Fruit fly (Drosophila melanogaster) whole organism, embryonic: ENCODE results near the gene CG1635.

Source experiments
- BEAF-32 ChIP-seq: fragments of 200-800 bp; sonication (Bioruptor generic); optimal IDR thresholded peaks from 3 replicates; lab custom pipeline; 2017; ENCODE audit warnings: missing biosample characterization, missing genetic modification characterization, mild to moderate bottlenecking, moderate library complexity, missing genetic modification reagents
- Blimp-1 ChIP-seq: fragments of 200-800 bp; sonication (Bioruptor generic); optimal IDR thresholded peaks from 3 replicates; lab custom pipeline; 2018; ENCODE audit warnings: missing biosample characterization, missing genetic modification characterization, mild to moderate bottlenecking, moderate library complexity, missing genetic modification reagents
- CG10321 ChIP-seq: fragments of 200-800 bp; sonication (Bioruptor generic); IDR thresholded peaks from 2 replicates; pipeline ENCODE4 v1.3.6; 2022; ENCODE audit warnings: missing biosample characterization, missing genetic modification characterization
- CG10366 ChIP-seq: fragments of 200-800 bp; sonication (Bioruptor generic); IDR thresholded peaks from 2 replicates; pipeline ENCODE4 v1.3.6; 2022; ENCODE audit warnings: missing biosample characterization, missing genetic modification characterization
- CG11456 ChIP-seq: fragments of 200-800 bp; sonication (Bioruptor generic); IDR thresholded peaks from 3 replicates; pipeline ENCODE4 v1.3.6; 2022; ENCODE audit warnings: missing biosample characterization, missing genetic modification characterization
- CG13123 ChIP-seq: fragments of 200-800 bp; sonication (Bioruptor generic); optimal IDR thresholded peaks from 2 replicates; lab custom pipeline; 2016; ENCODE audit warnings: missing biosample characterization, missing genetic modification characterization
- CG14014 ChIP-seq: fragments of 200-800 bp; sonication (Bioruptor generic); IDR thresholded peaks from 2 replicates; pipeline ENCODE4 v1.3.6; 2022; ENCODE audit warnings: missing biosample characterization, missing genetic modification characterization
- CG15696 ChIP-seq: fragments of 200-800 bp; sonication (Bioruptor generic); optimal IDR thresholded peaks from 2 replicates; lab custom pipeline; 2019; ENCODE audit warnings: missing biosample characterization, mild to moderate bottlenecking, missing genetic modification characterization, moderate library complexity
- CG17328 ChIP-seq: fragments of 200-800 bp; sonication (Bioruptor generic); IDR thresholded peaks from 2 replicates; pipeline ENCODE4 v1.3.6; 2022; ENCODE audit warnings: missing biosample characterization, missing genetic modification characterization
- CG17385 ChIP-seq: fragments of 200-800 bp; sonication (Bioruptor generic); optimal IDR thresholded peaks from 3 replicates; lab custom pipeline; 2018; ENCODE audit warnings: missing biosample characterization, mild to moderate bottlenecking, missing genetic modification characterization
- CG17912 ChIP-seq: fragments of 200-800 bp; sonication (Bioruptor generic); optimal IDR thresholded peaks from 2 replicates; lab custom pipeline; 2018; ENCODE audit warnings: missing biosample characterization, mild to moderate bottlenecking, missing genetic modification characterization
- CG2120 ChIP-seq: fragments of 200-800 bp; sonication (Bioruptor generic); optimal IDR thresholded peaks from 3 replicates; lab custom pipeline; 2016; ENCODE audit warnings: missing biosample characterization, missing genetic modification characterization
- CG2199 ChIP-seq: fragments of 200-800 bp; sonication (Bioruptor generic); IDR thresholded peaks from 3 replicates; pipeline ENCODE4 v1.3.6; 2022; ENCODE audit warnings: missing biosample characterization, missing genetic modification characterization
- CG2678 ChIP-seq: fragments of 200-800 bp; sonication (Bioruptor generic); optimal IDR thresholded peaks from 3 replicates; lab custom pipeline; 2019; ENCODE audit warnings: missing biosample characterization, mild to moderate bottlenecking, missing genetic modification characterization, moderate library complexity
- CG6813 ChIP-seq: fragments of 200-800 bp; sonication (Bioruptor generic); optimal IDR thresholded peaks from 2 replicates; lab custom pipeline; 2017; ENCODE audit warnings: missing biosample characterization, missing genetic modification characterization, mild to moderate bottlenecking, moderate library complexity, missing genetic modification reagents
- CG7786 ChIP-seq: fragments of 200-800 bp; sonication (Bioruptor generic); optimal IDR thresholded peaks from 2 replicates; lab custom pipeline; 2016; ENCODE audit warnings: missing biosample characterization, missing genetic modification characterization
- CG8478 ChIP-seq: fragments of >200 bp; optimal IDR thresholded peaks from 2 replicates; lab custom pipeline; 2018
- D19A ChIP-seq: fragments of 200-800 bp; optimal IDR thresholded peaks from 3 replicates; lab custom pipeline; 2019; ENCODE audit warnings: missing biosample characterization, mild to moderate bottlenecking, missing genetic modification characterization, moderate library complexity
- Dad ChIP-seq: fragments of 200-800 bp; sonication (Bioruptor generic); optimal IDR thresholded peaks from 3 replicates; lab custom pipeline; 2016; ENCODE audit warnings: missing biosample characterization, missing genetic modification characterization
- Hr39 ChIP-seq: fragments of >200 bp; optimal IDR thresholded peaks from 2 replicates; lab custom pipeline; 2017
- Mad ChIP-seq: fragments of 200-800 bp; sonication (Bioruptor generic); optimal IDR thresholded peaks from 2 replicates; lab custom pipeline; 2016; ENCODE audit warnings: missing biosample characterization, missing genetic modification characterization
- Optix ChIP-seq: fragments of 200-800 bp; sonication (Bioruptor generic); IDR thresholded peaks from 3 replicates; pipeline ENCODE4 v1.3.6; 2022; ENCODE audit warnings: missing biosample characterization, missing genetic modification characterization
- Scr ChIP-seq: fragments of 200-800 bp; sonication (Bioruptor generic); IDR thresholded peaks from 2 replicates; pipeline ENCODE4 v1.3.6; 2022; ENCODE audit warnings: missing biosample characterization, missing genetic modification characterization; ENCODE audit not compliant: partially characterized antibody
- Six4 ChIP-seq: fragments of 200-800 bp; sonication (Bioruptor generic); optimal IDR thresholded peaks from 2 replicates; lab custom pipeline; 2016; ENCODE audit warnings: missing biosample characterization, missing genetic modification characterization
- Sox102F ChIP-seq: fragments of 200-800 bp; sonication (Bioruptor generic); optimal IDR thresholded peaks from 2 replicates; lab custom pipeline; 2018; ENCODE audit warnings: missing biosample characterization, mild to moderate bottlenecking, missing genetic modification characterization, moderate library complexity
- Sry-δ ChIP-seq: fragments of 200-800 bp; sonication (Bioruptor generic); optimal IDR thresholded peaks from 2 replicates; lab custom pipeline; 2016; ENCODE audit warnings: missing biosample characterization, missing genetic modification characterization
- TFAM ChIP-seq: fragments of 200-800 bp; sonication (Bioruptor generic); optimal IDR thresholded peaks from 2 replicates; lab custom pipeline; 2017; ENCODE audit warnings: missing biosample characterization, missing genetic modification characterization, inconsistent platforms
- Xbp1 ChIP-seq: fragments of 200-800 bp; sonication (Bioruptor generic); optimal IDR thresholded peaks from 3 replicates; lab custom pipeline; 2016; ENCODE audit warnings: missing biosample characterization, mild to moderate bottlenecking, missing genetic modification characterization
- ap ChIP-seq: fragments of 200-800 bp; sonication (Bioruptor generic); IDR thresholded peaks from 2 replicates; pipeline ENCODE4 v1.3.6; 2022; ENCODE audit warnings: missing biosample characterization, missing genetic modification characterization
- chn ChIP-seq: fragments of 200-800 bp; sonication (Bioruptor generic); optimal IDR thresholded peaks from 2 replicates; lab custom pipeline; 2016; ENCODE audit warnings: missing biosample characterization, missing genetic modification characterization
- dpn ChIP-seq, 2 experiments: fragments of 200-800 bp; sonication (Bioruptor generic); optimal IDR thresholded peaks; 3 replicates each; lab custom pipeline; 2016; ENCODE audit warnings: missing biosample characterization in 2 of 2, missing genetic modification characterization in 2 of 2
- eyg ChIP-seq: fragments of 200-800 bp; sonication (Bioruptor generic); optimal IDR thresholded peaks from 3 replicates; lab custom pipeline; 2016; ENCODE audit warnings: missing biosample characterization, missing genetic modification characterization
- gem ChIP-seq: fragments of 200-800 bp; sonication (Bioruptor generic); optimal IDR thresholded peaks from 2 replicates; lab custom pipeline; 2019; ENCODE audit warnings: missing biosample characterization, mild to moderate bottlenecking, missing genetic modification characterization, moderate library complexity
- gro ChIP-seq: fragments of 200-800 bp; sonication (Bioruptor generic); optimal IDR thresholded peaks from 2 replicates; lab custom pipeline; 2016; ENCODE audit warnings: missing biosample characterization, missing genetic modification characterization
- h ChIP-seq: fragments of >200 bp; optimal IDR thresholded peaks from 2 replicates; lab custom pipeline; 2017
- jumu ChIP-seq: fragments of 200-800 bp; sonication (Bioruptor generic); optimal IDR thresholded peaks from 3 replicates; lab custom pipeline; 2016; ENCODE audit warnings: missing biosample characterization, missing genetic modification characterization
- ken ChIP-seq: fragments of 200-800 bp; sonication (Bioruptor generic); IDR thresholded peaks from 3 replicates; pipeline ENCODE4 v1.3.6; 2022; ENCODE audit warnings: missing biosample characterization, missing genetic modification characterization
- lab ChIP-seq: fragments of 200-800 bp; sonication (Bioruptor generic); optimal IDR thresholded peaks from 3 replicates; lab custom pipeline; 2017; ENCODE audit warnings: missing biosample characterization, missing genetic modification characterization, mild to moderate bottlenecking, moderate library complexity, missing genetic modification reagents
- nmo ChIP-seq: fragments of 200-800 bp; sonication (Bioruptor generic); optimal IDR thresholded peaks from 2 replicates; lab custom pipeline; 2018; ENCODE audit warnings: missing biosample characterization, mild to moderate bottlenecking, missing genetic modification characterization, moderate library complexity
- odd ChIP-seq: fragments of 200-800 bp; sonication (Bioruptor generic); optimal IDR thresholded peaks from 2 replicates; lab custom pipeline; 2017; ENCODE audit warnings: missing biosample characterization, mild to moderate bottlenecking, missing genetic modification characterization
- org-1 ChIP-seq: fragments of 200-800 bp; sonication (Bioruptor generic); optimal IDR thresholded peaks from 2 replicates; lab custom pipeline; 2017; ENCODE audit warnings: missing biosample characterization, missing genetic modification characterization
- pan ChIP-seq, 4 experiments: fragments of >200 bp in 3 of 4; fragments of 200-800 bp in 1 of 4; sonication (Bioruptor generic) in 1 of 4; optimal IDR thresholded peaks in 3 of 4; IDR thresholded peaks in 1 of 4; 2 replicates each; pipeline versions ENCODE4 v1.3.6 to Lab custom; 2017 to 2022; ENCODE audit warnings: missing biosample characterization in 2 of 4, missing genetic modification characterization in 2 of 4, mixed read lengths in 1 of 4
- peb ChIP-seq: fragments of 200-800 bp; sonication (Bioruptor generic); IDR thresholded peaks from 2 replicates; pipeline ENCODE4 v1.3.6; 2022; ENCODE audit warnings: missing biosample characterization, missing genetic modification characterization
- pita ChIP-seq: fragments of 200-800 bp; sonication (Bioruptor generic); optimal IDR thresholded peaks from 2 replicates; lab custom pipeline; 2017; ENCODE audit warnings: missing biosample characterization, mild to moderate bottlenecking, missing genetic modification characterization
- pum ChIP-seq: fragments of 200-800 bp; sonication (Bioruptor generic); optimal IDR thresholded peaks from 2 replicates; lab custom pipeline; 2016; ENCODE audit warnings: missing biosample characterization, missing genetic modification characterization
- repo ChIP-seq: fragments of 200-800 bp; sonication (Bioruptor generic); optimal IDR thresholded peaks from 2 replicates; lab custom pipeline; 2016; ENCODE audit warnings: missing biosample characterization, missing genetic modification characterization
- ro ChIP-seq: fragments of 200-800 bp; sonication (Bioruptor generic); IDR thresholded peaks from 2 replicates; pipeline ENCODE4 v1.3.6; 2022; ENCODE audit warnings: missing biosample characterization, missing genetic modification characterization
- row ChIP-seq: fragments of 200-800 bp; sonication (Bioruptor generic); IDR thresholded peaks from 3 replicates; pipeline ENCODE4 v1.3.6; 2022; ENCODE audit warnings: missing biosample characterization, missing genetic modification characterization
- sc ChIP-seq, 3 experiments: fragments of >200 bp in 2 of 3; fragments of 200-800 bp in 1 of 3; sonication (Bioruptor generic) in 1 of 3; optimal IDR thresholded peaks; 2 replicates in 2 of 3; 3 replicates in 1 of 3; lab custom pipeline; 2017; ENCODE audit warnings: mild to moderate bottlenecking in 1 of 3, missing biosample characterization in 1 of 3, missing genetic modification characterization in 1 of 3, missing genetic modification reagents in 1 of 3
- sens ChIP-seq: fragments of 200-800 bp; sonication (Bioruptor generic); peaks from one replicate; lab custom pipeline; 2016; ENCODE audit warnings: missing biosample characterization, missing genetic modification characterization
- sima ChIP-seq: fragments of 200-800 bp; sonication (Bioruptor generic); optimal IDR thresholded peaks from 2 replicates; lab custom pipeline; 2016; ENCODE audit warnings: missing biosample characterization, missing genetic modification characterization
- toy ChIP-seq: fragments of 200-800 bp; sonication (Bioruptor generic); IDR thresholded peaks from 2 replicates; pipeline ENCODE4 v1.3.6; 2022; ENCODE audit warnings: missing biosample characterization, missing genetic modification characterization

Gene CG1635

dm6 chr3R:31632316-31632715, 43.8 kb downstream of the CG1635 start (continued):
- TF ChIP-seq Six4 (GFP tag; lab: Kevin White, UChicago) (no peak), Xbp1 (GFP tag; lab: Kevin White, UChicago) (peak; percentile 33), chn (no peak), ap (no peak), Mad (GFP tag; lab: Kevin White, UChicago) (no peak), gem (tag; lab: Kevin White, UChicago) (peak; percentile 55), BEAF-32 (GFP tag; lab: Kevin White, UChicago) (no peak), odd (GFP tag; lab: Kevin White, UChicago) (no peak), Dad (GFP tag; lab: Kevin White, UChicago) (no peak), Blimp-1 (GFP tag; lab: Kevin White, UChicago) (peak; percentile 56), lab (GFP tag; lab: Kevin White, UChicago) (peak; percentile 47), pan (optimal IDR thresholded peaks at IDR 0.05; lab: Kevin White, UChicago) (no peak), pan (GFP tag; optimal IDR thresholded peaks at IDR 0.05 in 1 of 2, IDR thresholded peaks at IDR 0.05 in 1 of 2) (no peak), repo (GFP tag; lab: Kevin White, UChicago) (no peak), Optix (GFP tag; lab: Robert Waterston, UW) (0 out of 3 replicates have a peak, but pooled peaks have one; percentile 6), CG7786 (no peak), CG17385 (GFP tag; lab: Kevin White, UChicago) (no peak), CG8478 (lab: Kevin White, UChicago) (no peak), CG14014 (GFP tag; lab: Robert Waterston, UW) (no peak), CG17328 (GFP tag; lab: Robert Waterston, UW) (0 out of 2 replicates have a peak, but pooled peaks have one; percentile 25), CG15696 (tag; lab: Kevin White, UChicago) (no peak), row (GFP tag; lab: Robert Waterston, UW) (peak; percentile 24; the same call in 2 of the 3 replicates), ro (GFP tag; lab: Robert Waterston, UW) (no peak), CG10366 (GFP tag; lab: Robert Waterston, UW) (peak; percentile 14; the same call in 1 of the 2 replicates), jumu (no peak), eyg (no peak), D19A (tag; lab: Kevin White, UChicago) (no peak), CG6813 (no peak), Sry-δ (GFP tag; lab: Kevin White, UChicago) (no peak), CG17912 (no peak), Hr39 (lab: Kevin White, UChicago) (no peak), CG11456 (GFP tag; lab: Robert Waterston, UW) (no peak), toy (GFP tag; lab: Robert Waterston, UW) (no peak), gro (GFP tag; lab: Kevin White, UChicago) (no peak), ken (0 out of 3 replicates have a peak, but pooled peaks have one; percentile 20), TFAM (no peak), sens (GFP tag; lab: Kevin White, UChicago) (peak; percentile 63), dpn (GFP tag; optimal IDR thresholded peaks at IDR 0.05; lab: Kevin White, UChicago) (peak in 1 of 2 experiments; percentile 36), nmo (GFP tag; lab: Kevin White, UChicago) (peak; percentile 2), Scr (GFP tag; lab: Robert Waterston, UW) (no peak), sc (optimal IDR thresholded peaks at IDR 0.05; lab: Kevin White, UChicago) (no peak), sc (GFP tag; optimal IDR thresholded peaks at IDR 0.05; lab: Kevin White, UChicago) (no peak), CG2199 (GFP tag; lab: Robert Waterston, UW) (no peak), pita (GFP tag; lab: Kevin White, UChicago) (no peak), Sox102F (peak; percentile 50), org-1 (GFP tag; lab: Kevin White, UChicago) (peak; percentile 0), sima (no peak), h (lab: Kevin White, UChicago) (no peak), peb (GFP tag; lab: Robert Waterston, UW) (no peak), CG2678 (peak; percentile 5), pum (peak; percentile 6), CG2120 (peak; percentile 22), CG13123 (GFP tag; lab: Kevin White, UChicago) (no peak), CG10321 (no peak)
